Worm (Caenorhabditis elegans) whole organism, L4 larva: ENCODE data around the gene clec-125.

ENCODE experiments used
- D1046.2 ChIP-seq: fragments of 200-800 bp; sonication (Bioruptor generic); IDR thresholded peaks from 2 replicates; pipeline ENCODE4 v1.3.6; 2022; ENCODE audit warnings: missing genetic modification characterization, missing compliant biosample characterization
- F10B5.3 ChIP-seq: sonication (generic microtip); optimal IDR thresholded peaks from 2 replicates; lab custom pipeline; 2016; ENCODE audit warnings: mild to moderate bottlenecking, missing genetic modification characterization, missing compliant biosample characterization
- F37D6.2 ChIP-seq: sonication (generic microtip); optimal IDR thresholded peaks from 2 replicates; lab custom pipeline; 2016; ENCODE audit warnings: mild to moderate bottlenecking, missing genetic modification characterization, missing compliant biosample characterization
- F49E8.2 ChIP-seq: sonication (generic microtip); optimal IDR thresholded peaks from 2 replicates; lab custom pipeline; 2016; ENCODE audit warnings: missing compliant biosample characterization, mild to moderate bottlenecking, missing genetic modification characterization, borderline replicate concordance
- Y105C5A.15 ChIP-seq: fragments of 200-800 bp; sonication (Bioruptor generic); IDR thresholded peaks from 2 replicates; pipeline ENCODE4 v1.3.6; 2022; ENCODE audit warnings: missing genetic modification characterization, missing compliant biosample characterization
- Y5F2A.4 ChIP-seq: fragments of 200-800 bp; sonication (Bioruptor generic); optimal IDR thresholded peaks from 2 replicates; lab custom pipeline; 2018; ENCODE audit warnings: mild to moderate bottlenecking, missing genetic modification characterization, missing compliant biosample characterization
- aha-1 ChIP-seq: fragments of 150-350 bp; peaks from one replicate; lab custom pipeline; 2014; ENCODE audit warnings: missing biosample characterization, missing genetic modification characterization
- ceh-20 ChIP-seq: fragments of 200-800 bp; sonication (Bioruptor generic); IDR thresholded peaks from 2 replicates; pipeline ENCODE4 v1.3.6; 2022; ENCODE audit warnings: missing genetic modification reagents, missing genetic modification characterization, missing compliant biosample characterization
- ceh-44 ChIP-seq: fragments of 200-800 bp; sonication (Bioruptor generic); IDR thresholded peaks from 2 replicates; pipeline ENCODE4 v1.3.6; 2022; ENCODE audit warnings: missing genetic modification reagents, missing genetic modification characterization, missing compliant biosample characterization
- ceh-62 ChIP-seq: sonication (generic microtip); optimal IDR thresholded peaks from 2 replicates; lab custom pipeline; 2017; ENCODE audit warnings: missing biosample characterization, missing genetic modification characterization
- ceh-82 ChIP-seq: sonication (generic microtip); optimal IDR thresholded peaks from 2 replicates; lab custom pipeline; 2017; ENCODE audit warnings: missing biosample characterization, missing genetic modification characterization
- ctbp-1 ChIP-seq: fragments of 200-800 bp; sonication (Bioruptor generic); IDR thresholded peaks from 2 replicates; pipeline ENCODE4 v1.3.6; 2022; ENCODE audit warnings: missing genetic modification reagents, missing genetic modification characterization, missing compliant biosample characterization
- daf-12 ChIP-seq: fragments of 150-350 bp; optimal IDR thresholded peaks from 2 replicates; lab custom pipeline; 2014; ENCODE audit warnings: missing biosample characterization, missing genetic modification reagents, missing genetic modification characterization
- daf-16 ChIP-seq, 3 experiments: sonication (generic microtip); optimal IDR thresholded peaks; 2 replicates each; lab custom pipeline; 2016 to 2017; ENCODE audit warnings: missing genetic modification characterization in 3 of 3, missing genetic modification reagents in 3 of 3, mild to moderate bottlenecking in 2 of 3, missing compliant biosample characterization in 2 of 3, missing biosample characterization in 1 of 3, moderate library complexity in 1 of 3
- daf-8 ChIP-seq: fragments of 200-800 bp; sonication (Bioruptor generic); IDR thresholded peaks from 2 replicates; pipeline ENCODE4 v1.3.6; 2022; ENCODE audit warnings: missing genetic modification characterization, missing compliant biosample characterization
- dmd-9 ChIP-seq: fragments of 200-800 bp; sonication (Bioruptor generic); IDR thresholded peaks from 2 replicates; pipeline ENCODE4 v1.3.6; 2022; ENCODE audit warnings: missing genetic modification reagents, missing genetic modification characterization, missing compliant biosample characterization
- fkh-10 ChIP-seq: fragments of 150-350 bp; optimal IDR thresholded peaks from 2 replicates; lab custom pipeline; 2014; ENCODE audit warnings: missing biosample characterization, missing genetic modification reagents, missing genetic modification characterization
- fos-1 ChIP-seq: fragments of 150-350 bp; optimal IDR thresholded peaks from 2 replicates; lab custom pipeline; 2014; ENCODE audit warnings: missing biosample characterization, missing genetic modification characterization
- hlh-11 ChIP-seq: fragments of 200-800 bp; sonication (Bioruptor generic); optimal IDR thresholded peaks from 2 replicates; lab custom pipeline; 2018; ENCODE audit warnings: mild to moderate bottlenecking, missing genetic modification characterization, missing compliant biosample characterization
- hmg-1.1 ChIP-seq: fragments of 200-800 bp; sonication (Bioruptor generic); IDR thresholded peaks from 2 replicates; pipeline ENCODE4 v1.3.6; 2022; ENCODE audit warnings: missing genetic modification reagents, missing genetic modification characterization, missing compliant biosample characterization
- lim-7 ChIP-seq: fragments of 200-800 bp; sonication (Bioruptor generic); IDR thresholded peaks from 2 replicates; pipeline ENCODE4 v1.3.6; 2022; ENCODE audit warnings: missing genetic modification characterization, missing compliant biosample characterization
- lin-1 ChIP-seq: fragments of 200-800 bp; sonication (Bioruptor generic); IDR thresholded peaks from 2 replicates; pipeline ENCODE4 v1.3.6; 2022; ENCODE audit warnings: missing genetic modification reagents, missing genetic modification characterization, missing compliant biosample characterization
- lin-13 ChIP-seq: fragments of 150-350 bp; optimal IDR thresholded peaks from 2 replicates; lab custom pipeline; 2014; ENCODE audit warnings: missing biosample characterization, missing genetic modification reagents, missing genetic modification characterization
- lir-3 ChIP-seq: sonication (generic microtip); optimal IDR thresholded peaks from 2 replicates; lab custom pipeline; 2016; ENCODE audit warnings: mild to moderate bottlenecking, missing genetic modification characterization, missing compliant biosample characterization
- mdl-1 ChIP-seq, 2 experiments: fragments of 150-350 bp in 1 of 2; sonication (generic microtip) in 1 of 2; optimal IDR thresholded peaks; 2 replicates each; lab custom pipeline; 2014 to 2017; ENCODE audit warnings: missing biosample characterization in 2 of 2, missing genetic modification characterization in 2 of 2
- mdt-29 ChIP-seq: fragments of 200-800 bp; sonication (Bioruptor generic); IDR thresholded peaks from 2 replicates; pipeline ENCODE4 v1.3.6; 2022; ENCODE audit warnings: missing genetic modification reagents, missing genetic modification characterization, missing compliant biosample characterization
- mep-1 ChIP-seq: fragments of 150-350 bp; sonication (generic microtip); optimal IDR thresholded peaks from 3 replicates; lab custom pipeline; 2014; ENCODE audit warnings: missing biosample characterization, missing genetic modification characterization
- mes-2 ChIP-seq: sonication (generic microtip); optimal IDR thresholded peaks from 2 replicates; lab custom pipeline; 2016; ENCODE audit warnings: missing genotype, mild to moderate bottlenecking, missing genetic modification characterization, missing compliant biosample characterization; ENCODE audit not compliant: poor library complexity, severe bottlenecking
- nhr-11 ChIP-seq: fragments of 150-350 bp; optimal IDR thresholded peaks from 2 replicates; lab custom pipeline; 2014; ENCODE audit warnings: missing biosample characterization, missing genetic modification characterization
- nhr-237 ChIP-seq: sonication (generic microtip); optimal IDR thresholded peaks from 2 replicates; lab custom pipeline; 2017; ENCODE audit warnings: missing biosample characterization, missing genetic modification characterization
- nhr-28 ChIP-seq: fragments of 150-350 bp; optimal IDR thresholded peaks from 2 replicates; lab custom pipeline; 2014; ENCODE audit warnings: missing biosample characterization, missing genetic modification characterization
- nhr-48 ChIP-seq: sonication (generic microtip); optimal IDR thresholded peaks from 2 replicates; lab custom pipeline; 2016; ENCODE audit warnings: mild to moderate bottlenecking, missing genetic modification characterization, missing compliant biosample characterization
- nhr-6 ChIP-seq: fragments of 150-350 bp; optimal IDR thresholded peaks from 2 replicates; lab custom pipeline; 2014; ENCODE audit warnings: missing biosample characterization, missing genetic modification characterization
- nhr-76 ChIP-seq: fragments of 150-350 bp; optimal IDR thresholded peaks from 2 replicates; lab custom pipeline; 2014; ENCODE audit warnings: missing biosample characterization, missing genetic modification characterization
- nhr-77 ChIP-seq: fragments of 150-350 bp; optimal IDR thresholded peaks from 2 replicates; lab custom pipeline; 2014; ENCODE audit warnings: missing biosample characterization, missing genetic modification characterization
- pqm-1 ChIP-seq: sonication (generic microtip); optimal IDR thresholded peaks from 2 replicates; lab custom pipeline; 2017; ENCODE audit warnings: missing biosample characterization, missing genetic modification characterization
- sdz-12 ChIP-seq: fragments of 200-800 bp; sonication (Bioruptor generic); optimal IDR thresholded peaks from 2 replicates; lab custom pipeline; 2018; ENCODE audit warnings: mild to moderate bottlenecking, missing genetic modification characterization, missing compliant biosample characterization
- skn-1 ChIP-seq: fragments of 150-350 bp; optimal IDR thresholded peaks from 2 replicates; lab custom pipeline; 2014; ENCODE audit warnings: missing biosample characterization, missing genetic modification characterization
- snpc-1.2 ChIP-seq: fragments of 200-800 bp; sonication (Bioruptor generic); IDR thresholded peaks from 2 replicates; pipeline ENCODE4 v1.3.6; 2022; ENCODE audit warnings: missing genetic modification reagents, missing genetic modification characterization, missing compliant biosample characterization
- spr-3 ChIP-seq: fragments of 200-800 bp; sonication (Bioruptor generic); optimal IDR thresholded peaks from 2 replicates; lab custom pipeline; 2018; ENCODE audit warnings: mild to moderate bottlenecking, missing genetic modification characterization, missing compliant biosample characterization
- unc-130 ChIP-seq: sonication (generic microtip); optimal IDR thresholded peaks from 2 replicates; lab custom pipeline; 2016; ENCODE audit warnings: missing genetic modification reagents, missing genetic modification characterization, missing compliant biosample characterization
- unc-39 ChIP-seq: sonication (generic microtip); optimal IDR thresholded peaks from 2 replicates; lab custom pipeline; 2017; ENCODE audit warnings: missing biosample characterization, missing genetic modification characterization
- vab-7 ChIP-seq: fragments of 200-800 bp; sonication (Bioruptor generic); IDR thresholded peaks from 2 replicates; pipeline ENCODE4 v1.3.6; 2022; ENCODE audit warnings: missing genetic modification reagents, missing genetic modification characterization, missing compliant biosample characterization
- zag-1 ChIP-seq: fragments of 150-350 bp; optimal IDR thresholded peaks from 2 replicates; lab custom pipeline; 2014; ENCODE audit warnings: missing biosample characterization, missing genetic modification characterization
- zfp-2 ChIP-seq: sonication (generic microtip); optimal IDR thresholded peaks from 2 replicates; lab custom pipeline; 2016; ENCODE audit warnings: mild to moderate bottlenecking, missing genetic modification characterization, missing compliant biosample characterization
- zip-2 ChIP-seq: fragments of 150-350 bp; optimal IDR thresholded peaks from 2 replicates; lab custom pipeline; 2014; ENCODE audit warnings: missing biosample characterization, missing genetic modification characterization
- ztf-7 ChIP-seq: fragments of 150-350 bp; optimal IDR thresholded peaks from 2 replicates; lab custom pipeline; 2014; ENCODE audit warnings: missing biosample characterization, missing genetic modification characterization

Gene clec-125

DNA sequence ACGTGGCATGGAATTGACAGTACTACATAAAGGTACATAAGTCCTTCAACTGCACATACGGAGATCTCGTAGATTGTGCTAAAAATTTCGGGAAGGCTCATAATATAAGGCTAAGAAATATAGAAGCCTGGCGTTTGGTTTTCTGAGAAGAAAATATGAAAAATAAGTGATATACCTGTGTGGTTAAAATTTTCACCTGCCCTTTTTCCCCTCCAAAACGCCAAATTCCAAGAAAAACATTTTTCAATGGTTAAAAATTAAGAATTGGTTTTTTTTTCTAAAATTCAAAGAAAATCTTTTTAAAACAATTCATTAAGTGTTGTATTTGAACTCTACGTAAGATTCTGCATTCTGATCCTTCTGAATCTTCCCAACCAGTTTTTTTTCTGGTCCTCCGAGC lies 1.2 kb upstream of the clec-125 start, which contains the start of gene srz-5:
TSS of gene srz-5 (minus strand) at position 101 of the 400 bp plus-strand sequence.
- TF ChIP-seq mdl-1 (tag; optimal IDR thresholded peaks at IDR 0.05; lab: Kevin White, UChicago) (no peak), mes-2 (tag; lab: Kevin White, UChicago) (no peak), nhr-76 (tag; lab: Kevin White, UChicago) (no peak)

ce11 chrII:3516175-3516574 lies 372 bp downstream of the clec-125 start:
- TF ChIP-seq hlh-11 (no peak), nhr-237 (tag; lab: Kevin White, UChicago) (no peak), F10B5.3 (tag; lab: Kevin White, UChicago) (no peak), ztf-7 (tag; lab: Kevin White, UChicago) (no peak), nhr-6 (no peak)

DNA sequence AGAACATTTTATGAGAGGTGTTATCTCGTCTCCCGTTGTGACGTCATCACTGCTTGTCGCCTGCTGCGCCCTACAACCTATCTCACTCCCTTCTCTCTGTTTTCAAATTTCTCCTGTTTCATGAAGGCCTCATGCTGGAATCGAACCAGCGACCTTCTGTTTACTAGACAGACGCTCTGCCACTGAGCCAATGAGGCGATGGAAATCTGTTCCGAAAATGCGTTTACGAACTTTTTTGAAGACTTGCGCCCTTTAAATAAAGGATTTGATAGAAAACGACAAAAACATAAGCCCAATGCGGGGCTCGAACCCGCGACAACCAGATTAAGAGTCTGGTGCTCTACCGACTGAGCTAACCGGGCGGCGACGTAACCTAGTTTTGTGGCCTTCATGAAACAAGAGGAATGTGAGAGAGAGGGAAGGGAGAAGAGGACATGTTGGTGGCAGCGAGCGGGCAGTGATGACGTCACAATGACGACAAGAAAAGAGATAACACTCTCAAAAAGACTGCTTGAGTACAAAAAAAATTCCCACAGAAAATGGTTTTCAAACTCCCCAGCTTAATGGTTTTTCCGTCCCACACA lies 3.2 kb downstream of the clec-125 start, which contains the start of gene clec-126:
TSS of gene clec-126 (plus strand) at position 534 of the 584 bp plus-strand sequence.
- TF ChIP-seq nhr-77 (tag; lab: Kevin White, UChicago) (peak; percentile 74), ceh-44 (GFP tag; lab: Robert Waterston, UW) (peak; percentile 51; the same call in 1 of the 2 replicates), ctbp-1 (peak; percentile 74), unc-39 (tag; lab: Kevin White, UChicago) (no peak), ceh-62 (tag; lab: Kevin White, UChicago) (no peak), Y5F2A.4 (GFP tag; lab: Kevin White, UChicago) (peak; percentile 71), spr-3 (GFP tag; lab: Kevin White, UChicago) (peak; percentile 38), lir-3 (tag; lab: Kevin White, UChicago) (peak; percentile 74), zfp-2 (peak; percentile 65), dmd-9 (GFP tag; lab: Robert Waterston, UW) (peak; percentile 78), fos-1 (tag; lab: Kevin White, UChicago) (no peak), lin-13 (peak; percentile 91), ceh-82 (tag; lab: Kevin White, UChicago) (no peak), F37D6.2 (tag; lab: Kevin White, UChicago) (peak; percentile 63), sdz-12 (GFP tag; lab: Kevin White, UChicago) (peak; percentile 34), Y105C5A.15 (GFP tag; lab: Robert Waterston, UW) (peak; percentile 31; the same call in 1 of the 2 replicates), F49E8.2 (tag; lab: Kevin White, UChicago) (peak; percentile 65), aha-1 (peak; percentile 98), lim-7 (GFP tag; lab: Robert Waterston, UW) (peak; percentile 77), vab-7 (GFP tag; lab: Robert Waterston, UW) (peak; percentile 80), daf-12 (tag; lab: Kevin White, UChicago) (no peak), hmg-1.1 (GFP tag; lab: Robert Waterston, UW) (peak; percentile 84), mdl-1 (tag; optimal IDR thresholded peaks at IDR 0.05; lab: Kevin White, UChicago) (peak in 1 of 2 experiments; percentile 11), D1046.2 (peak; percentile 73; the same call in 1 of the 2 replicates), zag-1 (tag; lab: Kevin White, UChicago) (no peak), nhr-28 (tag; lab: Kevin White, UChicago) (peak; percentile 54), unc-130 (GFP tag; lab: Kevin White, UChicago) (peak; percentile 68), fkh-10 (GFP tag; lab: Kevin White, UChicago) (peak; percentile 30), pqm-1 (tag; lab: Kevin White, UChicago) (no peak), ceh-20 (peak; percentile 64), nhr-48 (tag; lab: Kevin White, UChicago) (peak; percentile 82), hlh-11 (peak; percentile 84), nhr-11 (tag; lab: Kevin White, UChicago) (no peak), skn-1 (tag; lab: Kevin White, UChicago) (no peak), mdt-29 (GFP tag; lab: Robert Waterston, UW) (0 out of 2 replicates have a peak, but pooled peaks have one; percentile 63), nhr-76 (tag; lab: Kevin White, UChicago) (no peak), F10B5.3 (tag; lab: Kevin White, UChicago) (peak; percentile 48), daf-8 (GFP tag; lab: Robert Waterston, UW) (no peak), daf-16 (GFP tag; optimal IDR thresholded peaks at IDR 0.05; lab: Kevin White, UChicago) (peak; percentile 85 to 94), daf-16 (tag; optimal IDR thresholded peaks at IDR 0.05; lab: Kevin White, UChicago) (peak; percentile 96), lin-1 (GFP tag; lab: Robert Waterston, UW) (no peak), mep-1 (tag; lab: Kevin White, UChicago) (peak; percentile 88), snpc-1.2 (GFP tag; lab: Robert Waterston, UW) (peak; percentile 73), zip-2 (tag; lab: Kevin White, UChicago) (peak; percentile 65)
